Fruit fly (Drosophila melanogaster) S2 (cell line): ENCODE data around the gene CG14110.

ENCODE experiments used
- CG8478 ChIP-seq: fragments of >200 bp; optimal IDR thresholded peaks from 2 replicates; lab custom pipeline; 2018
- CTCF ChIP-seq, 2 experiments: fragments of >200 bp; optimal IDR thresholded peaks; 2 replicates each; lab custom pipeline; 2018

Gene CG14110

dm6 chr3L:13409809-13410521, 25.4 kb downstream of the CG14110 start:
- TF ChIP-seq CG8478 (lab: Kevin White, UChicago) = no peak
- TF ChIP-seq CTCF (optimal IDR thresholded peaks at IDR 0.05; lab: Kevin White, UChicago) = no peak

DNA sequence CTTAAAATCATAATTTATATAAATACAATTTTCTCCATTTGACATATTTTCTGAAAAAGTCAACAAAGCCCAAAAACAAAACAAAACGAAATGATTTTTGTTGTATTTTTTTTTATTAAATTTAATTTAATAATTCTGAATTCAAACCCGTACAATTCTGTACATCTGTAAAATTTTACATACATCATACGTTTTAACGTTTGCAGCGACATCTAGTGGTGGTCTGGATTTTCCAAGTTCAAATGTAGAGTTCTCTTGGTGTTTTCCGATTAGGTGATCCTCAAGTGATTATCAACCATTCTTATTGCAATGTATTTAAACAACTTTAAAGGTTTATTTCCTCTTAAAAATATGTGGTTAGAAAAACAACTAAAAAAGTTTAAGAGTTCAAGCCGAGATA, 26.4 kb downstream of the CG14110 start:
- TF ChIP-seq CTCF (optimal IDR thresholded peaks at IDR 0.05; lab: Kevin White, UChicago) (peak; percentile 81 to 96), CG8478 (lab: Kevin White, UChicago) (no peak)

DNA sequence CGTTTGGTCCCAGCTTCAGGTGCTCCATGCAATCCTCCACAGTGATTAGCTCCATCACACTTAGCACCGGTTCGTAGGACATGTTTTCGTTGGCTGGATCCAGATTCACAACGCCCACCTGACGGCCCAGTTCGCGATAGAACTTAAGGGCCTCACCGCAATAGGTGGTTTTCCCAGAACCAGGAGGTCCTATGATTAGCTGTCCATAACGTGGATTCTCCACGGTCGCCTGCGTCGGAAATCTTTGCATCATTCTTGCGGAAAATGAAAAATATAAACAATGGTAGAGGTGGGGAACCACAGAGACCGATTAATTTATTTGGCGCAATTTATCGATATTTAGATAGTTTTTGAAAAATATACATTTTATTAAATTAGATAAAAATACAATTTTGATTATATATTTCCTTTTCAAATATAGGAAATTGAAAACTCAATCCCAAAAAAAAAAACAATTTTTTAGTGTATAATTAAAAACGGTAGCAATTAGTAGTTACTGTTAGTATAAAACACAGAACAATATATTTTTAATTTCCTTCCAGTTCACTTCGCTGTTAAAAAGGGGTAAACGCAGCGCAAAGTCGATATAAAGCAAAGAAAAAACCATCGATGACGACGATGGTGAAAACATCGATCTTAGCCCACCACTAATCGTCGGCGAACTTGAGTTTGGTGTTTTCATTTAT, 27.8 kb downstream of the CG14110 start, which contains the start of the genes CG10222 and flr:
CG10222 (minus strand) TSS at position 254 of the 686 bp plus-strand sequence.
flr (plus strand) TSS at position 644 of the 686 bp plus-strand sequence.
- TF ChIP-seq CTCF (optimal IDR thresholded peaks at IDR 0.05; lab: Kevin White, UChicago) (no peak), CG8478 (lab: Kevin White, UChicago) (no peak)

- TF ChIP-seq CG8478 (lab: Kevin White, UChicago) (no peak), CTCF (optimal IDR thresholded peaks at IDR 0.05; lab: Kevin White, UChicago) (no peak)
Measured at dm6 chr3L:13412886-13413224, 28.3 kb downstream of the CG14110 start.

DNA sequence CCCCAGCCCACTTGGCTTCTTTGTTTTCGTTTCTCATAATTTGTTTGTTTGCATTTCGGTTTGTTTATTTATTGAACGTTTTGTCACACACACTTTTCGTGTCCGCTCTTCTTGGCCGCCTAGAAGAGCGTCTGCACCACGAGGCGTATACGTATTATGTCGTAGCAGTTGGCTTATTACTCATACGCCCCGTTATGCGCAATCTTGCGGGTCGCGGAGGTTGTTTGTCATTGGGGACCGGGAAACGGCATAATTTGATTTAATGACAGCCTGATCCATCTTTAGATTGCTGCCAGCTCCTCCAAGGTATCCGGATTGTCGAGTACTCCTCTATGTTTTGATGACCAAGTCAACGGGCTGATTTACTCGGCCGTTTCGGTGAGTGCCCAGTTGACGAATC, 35.6 kb downstream of the CG14110 start:
- TF ChIP-seq CG8478 (lab: Kevin White, UChicago) (no peak), CTCF (optimal IDR thresholded peaks at IDR 0.05; lab: Kevin White, UChicago) (no peak)

- no peak for TF ChIP-seq CG8478 (lab: Kevin White, UChicago)
- TF ChIP-seq CTCF (optimal IDR thresholded peaks at IDR 0.05; lab: Kevin White, UChicago) = no peak
Measured at dm6 chr3L:13422286-13422787, 37.7 kb downstream of the CG14110 start, which contains the start of gene CG32121. Gene CG32121, minus strand, starts transcription at chr3L:13422336.

DNA sequence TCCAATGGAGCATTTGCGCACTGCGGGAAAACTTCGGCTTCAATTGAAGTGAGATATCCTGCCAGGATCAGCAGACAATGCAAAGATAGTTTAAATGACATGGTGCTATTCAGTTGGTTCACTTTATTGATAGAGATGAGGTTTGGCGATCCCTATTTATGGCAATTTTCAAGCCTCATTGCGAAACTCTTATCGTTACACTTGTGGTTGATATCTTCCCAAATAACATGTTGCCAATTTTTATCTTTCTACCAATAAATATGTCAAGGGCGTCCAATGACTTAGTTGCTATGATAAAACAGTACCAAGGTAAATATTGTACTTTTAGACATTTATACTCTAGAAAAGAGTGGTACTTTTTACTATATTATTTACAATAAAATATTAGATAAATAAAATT, 39.5 kb downstream of the CG14110 start, which contains the start of gene CG33263:
CG33263 (minus strand) TSS at position 101 of the 400 bp plus-strand sequence.
- no peak for TF ChIP-seq CG8478 (lab: Kevin White, UChicago)
- TF ChIP-seq CTCF (optimal IDR thresholded peaks at IDR 0.05; lab: Kevin White, UChicago) = no peak

dm6 chr3L:13425571-13425970, 41.0 kb downstream of the CG14110 start, which contains the start of gene CG14106:
Gene CG14106, minus strand, starts transcription at chr3L:13425671.
- TF ChIP-seq CTCF (optimal IDR thresholded peaks at IDR 0.05; lab: Kevin White, UChicago) (no peak), CG8478 (lab: Kevin White, UChicago) (no peak)

dm6 chr3L:13426573-13426972, 42.0 kb downstream of the CG14110 start, which contains the start of gene CG14105:
Gene CG14105, minus strand, starts transcription at chr3L:13426673.
- TF ChIP-seq CTCF (optimal IDR thresholded peaks at IDR 0.05; lab: Kevin White, UChicago) (no peak), CG8478 (lab: Kevin White, UChicago) (no peak)

DNA sequence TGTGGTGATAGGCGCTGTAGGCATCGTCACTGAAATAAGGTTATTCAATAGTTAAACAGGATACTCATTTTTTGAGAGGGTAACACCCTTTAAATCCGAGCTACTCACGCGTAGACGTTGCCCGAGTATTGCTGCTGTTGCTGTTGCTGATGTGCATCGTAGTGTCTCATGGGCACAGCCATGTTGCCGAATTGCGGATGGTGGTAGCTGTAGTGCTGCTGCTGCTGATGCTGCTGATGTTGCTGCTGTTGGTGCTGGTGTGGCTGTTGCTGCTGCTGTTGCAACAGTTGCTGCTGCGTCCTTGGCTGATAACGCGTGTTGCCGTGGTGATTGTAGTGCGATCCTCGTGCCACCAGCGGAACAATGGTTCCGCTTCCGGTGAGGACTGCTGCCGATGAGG, 45.6 kb downstream of the CG14110 start:
- no peak for TF ChIP-seq CTCF (optimal IDR thresholded peaks at IDR 0.05; lab: Kevin White, UChicago)
- no peak for TF ChIP-seq CG8478 (lab: Kevin White, UChicago)

DNA sequence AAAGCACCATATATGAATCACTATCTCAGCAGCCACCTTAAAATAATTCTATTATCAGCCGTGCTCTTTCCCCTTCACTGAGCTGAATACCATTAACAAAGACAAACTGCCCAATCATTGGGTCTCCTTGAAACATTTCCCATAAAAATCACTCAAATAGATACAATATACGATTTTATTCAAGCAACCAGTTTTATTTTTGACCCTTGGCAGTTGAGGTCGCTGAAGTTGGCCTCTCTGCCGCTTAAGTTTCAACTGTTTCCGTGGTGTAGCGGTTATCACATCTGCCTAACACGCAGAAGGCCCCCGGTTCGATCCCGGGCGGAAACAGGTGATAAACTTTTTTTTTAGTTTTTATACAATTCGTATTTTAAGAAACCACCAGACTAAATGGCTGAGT, 48.2 kb downstream of the CG14110 start:
- no peak for TF ChIP-seq CG8478 (lab: Kevin White, UChicago)
- TF ChIP-seq CTCF (optimal IDR thresholded peaks at IDR 0.05; lab: Kevin White, UChicago) = no peak

dm6 chr3L:13433522-13433921, 48.9 kb downstream of the CG14110 start:
- TF ChIP-seq CG8478 (lab: Kevin White, UChicago) (no peak), CTCF (optimal IDR thresholded peaks at IDR 0.05; lab: Kevin White, UChicago) (no peak)

- no peak for TF ChIP-seq CG8478 (lab: Kevin White, UChicago)
- no peak for TF ChIP-seq CTCF (optimal IDR thresholded peaks at IDR 0.05; lab: Kevin White, UChicago)
Measured at dm6 chr3L:13435170-13435727, 50.7 kb downstream of the CG14110 start, which contains the start of gene CG10713. Gene CG10713, minus strand, starts transcription at chr3L:13435229.
